Worm (Caenorhabditis elegans): ENCODE data around the gene C13F10.6.

Gene C13F10.6

ce11 chrV:7230847-7231246, 10.0 kb upstream of the C13F10.6 start, which contains the start of the genes gei-6 and krr-1:
TSS of gene gei-6 (minus strand) at chrV:7230848.
TSS of gene krr-1 (plus strand) at chrV:7231190.
- TF ChIP-seq nhr-11 (tag; optimal IDR thresholded peaks at IDR 0.05): no peak
- no peak for TF ChIP-seq elt-1 (tag; optimal IDR thresholded peaks at IDR 0.05)
- peak; percentile 20 for TF ChIP-seq nhr-43 (tag; optimal IDR thresholded peaks at IDR 0.05; ENCODE audit: poor library complexity, severe bottlenecking)
- peak; percentile 17 for TF ChIP-seq R02D3.7 (tag; optimal IDR thresholded peaks at IDR 0.05)
- peak; percentile 65 for TF ChIP-seq pha-4 (tag; optimal IDR thresholded peaks at IDR 0.05)
- peak; percentile 50 for TF ChIP-seq nhr-23 (tag; optimal IDR thresholded peaks at IDR 0.05)
- no peak for TF ChIP-seq fkh-2 (tag; optimal IDR thresholded peaks at IDR 0.05)
- TF ChIP-seq nfya-1 (tag; optimal IDR thresholded peaks at IDR 0.05; ENCODE audit: insufficient read depth): peak; percentile 58
- TF ChIP-seq elt-2 (tag; optimal IDR thresholded peaks at IDR 0.05): peak; percentile 14
- no peak for TF ChIP-seq eor-1 (tag; optimal IDR thresholded peaks at IDR 0.05)
- no peak for TF ChIP-seq unc-62 (GFP tag; optimal IDR thresholded peaks at IDR 0.05)
- peak; percentile 78 for TF ChIP-seq lin-15B (tag; optimal IDR thresholded peaks at IDR 0.05)
- peak; percentile 73 for TF ChIP-seq hmg-11 (tag; optimal IDR thresholded peaks at IDR 0.05)
- peak; percentile 12 for TF ChIP-seq lin-39 (tag; optimal IDR thresholded peaks at IDR 0.05)

ce11 chrV:7225894-7226293, 5.1 kb upstream of the C13F10.6 start:
- TF ChIP-seq lin-39 (tag; optimal IDR thresholded peaks at IDR 0.05) (no peak), hmg-11 (tag; optimal IDR thresholded peaks at IDR 0.05) (no peak), nhr-76 (tag; optimal IDR thresholded peaks at IDR 0.05) (no peak), elt-3 (tag; optimal IDR thresholded peaks at IDR 0.05) (no peak), skn-1 (tag; optimal IDR thresholded peaks at IDR 0.05) (no peak), ZK546.5 (tag; optimal IDR thresholded peaks at IDR 0.05) (no peak), eor-1 (tag; optimal IDR thresholded peaks at IDR 0.05) (no peak), fkh-10 (GFP tag; optimal IDR thresholded peaks at IDR 0.05) (no peak), ceh-28 (tag; optimal IDR thresholded peaks at IDR 0.05) (no peak), ceh-82 (tag; optimal IDR thresholded peaks at IDR 0.05) (no peak), mdl-1 (tag; optimal IDR thresholded peaks at IDR 0.05) (no peak), pha-4 (tag; optimal IDR thresholded peaks at IDR 0.05) (no peak), tbx-2 (tag; optimal IDR thresholded peaks at IDR 0.05) (no peak), nhr-25 (tag; optimal IDR thresholded peaks at IDR 0.05) (no peak), elt-1 (tag; optimal IDR thresholded peaks at IDR 0.05) (no peak), ceh-9 (tag; optimal IDR thresholded peaks at IDR 0.05) (no peak), zag-1 (tag; optimal IDR thresholded peaks at IDR 0.05) (no peak), nhr-11 (tag; optimal IDR thresholded peaks at IDR 0.05) (no peak)

DNA sequence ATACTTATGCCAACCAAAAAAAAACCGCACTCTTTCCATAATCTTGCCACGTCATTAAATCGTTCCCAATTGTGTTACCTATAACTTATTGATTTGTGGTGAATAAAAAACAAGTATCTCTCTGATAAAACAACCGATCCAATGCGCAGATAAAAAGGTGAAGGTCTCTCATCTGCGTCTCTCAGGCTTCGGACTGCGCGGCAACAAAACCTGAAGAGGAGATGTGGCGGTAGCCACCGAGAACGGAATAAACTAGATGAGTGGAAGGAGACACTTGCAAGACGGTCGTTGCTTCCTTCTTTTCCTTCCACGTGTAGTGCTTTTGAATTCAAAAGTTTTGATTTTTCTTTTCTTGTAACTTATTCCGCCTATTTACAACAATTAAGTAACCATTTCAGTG, 4.1 kb upstream of the C13F10.6 start, which contains the start of gene fkb-3:
fkb-3 (plus strand) TSS at position 277 of the 400 bp plus-strand sequence.
- TF ChIP-seq nhr-28 (tag; optimal IDR thresholded peaks at IDR 0.05): no peak
- no peak for TF ChIP-seq pha-4 (tag; optimal IDR thresholded peaks at IDR 0.05)
- TF ChIP-seq nhr-23 (tag; optimal IDR thresholded peaks at IDR 0.05): peak; percentile 65
- peak; percentile 30 for TF ChIP-seq elt-1 (tag; optimal IDR thresholded peaks at IDR 0.05)
- TF ChIP-seq lin-39 (tag; optimal IDR thresholded peaks at IDR 0.05): no peak
- peak; percentile 12 for TF ChIP-seq ceh-28 (tag; optimal IDR thresholded peaks at IDR 0.05)
- peak; percentile 3 for TF ChIP-seq lin-15B (tag; optimal IDR thresholded peaks at IDR 0.05)
- TF ChIP-seq ztf-4 (tag; optimal IDR thresholded peaks at IDR 0.05): no peak
- TF ChIP-seq nhr-12 (tag; optimal IDR thresholded peaks at IDR 0.05): no peak
- TF ChIP-seq nhr-25 (tag; optimal IDR thresholded peaks at IDR 0.05): peak; percentile 74
- peak in 1 of 3 experiments; percentile 18 for TF ChIP-seq elt-3 (tag; optimal IDR thresholded peaks at IDR 0.05)
- no peak for TF ChIP-seq nhr-76 (tag; optimal IDR thresholded peaks at IDR 0.05)
- no peak for TF ChIP-seq nhr-67 (tag; optimal IDR thresholded peaks at IDR 0.05)
- TF ChIP-seq ceh-82 (tag; optimal IDR thresholded peaks at IDR 0.05): no peak
- TF ChIP-seq nhr-77 (tag; optimal IDR thresholded peaks at IDR 0.05): no peak

DNA sequence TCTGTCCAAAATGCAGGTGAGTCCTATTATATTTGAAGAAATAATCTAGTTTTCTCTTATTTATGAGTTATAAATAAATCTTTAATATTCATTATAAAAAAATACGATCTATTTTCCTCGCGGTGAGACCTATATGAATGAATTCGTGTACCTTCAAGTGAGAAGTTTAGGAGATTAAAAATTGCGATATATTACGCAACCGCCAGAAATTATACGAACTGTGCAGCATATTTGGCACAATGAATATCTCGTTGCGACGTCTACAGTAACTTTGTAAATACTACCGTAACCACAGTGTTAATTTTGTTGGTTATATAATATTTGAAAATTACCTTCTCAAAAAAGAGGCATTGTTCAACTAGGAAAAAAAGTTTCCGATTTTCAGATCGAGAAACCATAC, 3.5 kb upstream of the C13F10.6 start:
- TF ChIP-seq nhr-11 (tag; optimal IDR thresholded peaks at IDR 0.05) (no peak), ZK546.5 (tag; optimal IDR thresholded peaks at IDR 0.05) (no peak), nhr-12 (tag; optimal IDR thresholded peaks at IDR 0.05) (no peak), elt-1 (tag; optimal IDR thresholded peaks at IDR 0.05) (no peak), fkh-10 (GFP tag; optimal IDR thresholded peaks at IDR 0.05) (no peak), ceh-16 (tag; optimal IDR thresholded peaks at IDR 0.05) (no peak), eor-1 (tag; optimal IDR thresholded peaks at IDR 0.05) (no peak), ztf-11 (tag; optimal IDR thresholded peaks at IDR 0.05) (no peak), mml-1 (tag; optimal IDR thresholded peaks at IDR 0.05) (no peak), ama-1 (optimal IDR thresholded peaks at IDR 0.05) (no peak), nhr-23 (tag; optimal IDR thresholded peaks at IDR 0.05) (no peak), egl-5 (tag; optimal IDR thresholded peaks at IDR 0.05) (no peak), unc-62 (GFP tag; optimal IDR thresholded peaks at IDR 0.05) (no peak)
